Worm (Caenorhabditis elegans) whole organism, L1 larva: ENCODE measurements around the gene fipr-14.
A peak's percentile ranks its signal among the peaks of the same experiment; 100 is the strongest.

Source experiments
- C04F5.9 ChIP-seq: sonication (generic microtip); optimal IDR thresholded peaks from 2 replicates; lab custom pipeline; 2016; ENCODE audit warnings: missing genetic modification characterization, missing compliant biosample characterization
- C34B4.2 ChIP-seq: sonication (generic microtip); optimal IDR thresholded peaks from 2 replicates; lab custom pipeline; 2017; ENCODE audit warnings: mild to moderate bottlenecking, missing genetic modification characterization, missing compliant biosample characterization
- Y116A8C.19 ChIP-seq: sonication (generic microtip); optimal IDR thresholded peaks from 2 replicates; lab custom pipeline; 2016; ENCODE audit warnings: missing compliant biosample characterization, missing genetic modification characterization, borderline replicate concordance
- alr-1 ChIP-seq: fragments of 200-800 bp; sonication (Bioruptor generic); optimal IDR thresholded peaks from 2 replicates; lab custom pipeline; 2018; ENCODE audit warnings: borderline replicate concordance, mild to moderate bottlenecking, missing genetic modification characterization, missing compliant biosample characterization
- aly-2 ChIP-seq: fragments of 150-350 bp; optimal IDR thresholded peaks from 2 replicates; lab custom pipeline; 2014; ENCODE audit warnings: missing biosample characterization, missing genetic modification characterization
- ceh-8 ChIP-seq: fragments of 200-800 bp; sonication (Bioruptor generic); optimal IDR thresholded peaks from 2 replicates; lab custom pipeline; 2018; ENCODE audit warnings: mild to moderate bottlenecking, missing genetic modification characterization, moderate library complexity, missing compliant biosample characterization
- ceh-82 ChIP-seq, 3 experiments: fragments of 150-350 bp in 1 of 3; sonication (generic microtip) in 2 of 3; optimal IDR thresholded peaks; 2 replicates each; lab custom pipeline; 2014 to 2017; ENCODE audit warnings: missing biosample characterization in 3 of 3, missing genetic modification characterization in 3 of 3
- ces-1 ChIP-seq: fragments of 150-350 bp; optimal IDR thresholded peaks from 2 replicates; lab custom pipeline; 2014; ENCODE audit warnings: missing biosample characterization, missing genetic modification reagents, missing genetic modification characterization
- dpl-1 ChIP-seq, 3 experiments: fragments of 150-350 bp in 2 of 3; sonication (generic microtip) in 1 of 3; optimal IDR thresholded peaks; 2 replicates each; lab custom pipeline; 2014 to 2017; ENCODE audit warnings: missing biosample characterization in 3 of 3, missing genetic modification characterization in 3 of 3, missing genetic modification reagents in 3 of 3
- efl-1 ChIP-seq, 4 experiments: fragments of 150-350 bp; optimal IDR thresholded peaks in 3 of 4; peaks in 1 of 4; 1 replicate in 1 of 4; 2 replicates in 3 of 4; lab custom pipeline; 2014; ENCODE audit warnings: missing biosample characterization in 2 of 4, missing genetic modification characterization in 2 of 4, missing genetic modification reagents in 2 of 4
- fkh-4 ChIP-seq: sonication (generic microtip); optimal IDR thresholded peaks from 2 replicates; lab custom pipeline; 2016; ENCODE audit warnings: missing compliant biosample characterization, missing genetic modification characterization, borderline replicate concordance
- fos-1 ChIP-seq: fragments of 150-350 bp; optimal IDR thresholded peaks from 2 replicates; lab custom pipeline; 2014; ENCODE audit warnings: missing biosample characterization, missing genetic modification characterization
- jun-1 ChIP-seq: fragments of 150-350 bp; optimal IDR thresholded peaks from 2 replicates; lab custom pipeline; 2014; ENCODE audit warnings: missing biosample characterization, missing genetic modification reagents, missing genetic modification characterization
- lin-14 ChIP-seq: fragments of 200-800 bp; sonication (Bioruptor generic); optimal IDR thresholded peaks from 2 replicates; lab custom pipeline; 2018; ENCODE audit warnings: mild to moderate bottlenecking, missing genetic modification characterization, moderate library complexity, missing compliant biosample characterization
- lin-15B ChIP-seq: fragments of 150-350 bp; sonication (generic microtip); optimal IDR thresholded peaks from 3 replicates; lab custom pipeline; 2014; ENCODE audit warnings: missing biosample characterization, missing genetic modification characterization
- lin-35 ChIP-seq, 2 experiments: fragments of 150-350 bp; optimal IDR thresholded peaks; 2 replicates each; lab custom pipeline; 2014; ENCODE audit warnings: missing biosample characterization in 2 of 2, missing genetic modification characterization in 2 of 2, missing genetic modification reagents in 2 of 2
- lin-39 ChIP-seq: fragments of 150-350 bp; optimal IDR thresholded peaks from 2 replicates; lab custom pipeline; 2014; ENCODE audit warnings: missing biosample characterization, missing genetic modification reagents, missing genetic modification characterization
- mab-9 ChIP-seq: fragments of 200-800 bp; sonication (Bioruptor generic); IDR thresholded peaks from 2 replicates; pipeline ENCODE4 v1.3.6; 2022; ENCODE audit warnings: missing genetic modification reagents, missing genetic modification characterization, missing compliant biosample characterization
- mef-2 ChIP-seq: fragments of 150-350 bp; optimal IDR thresholded peaks from 2 replicates; lab custom pipeline; 2014; ENCODE audit warnings: missing biosample characterization, missing genetic modification characterization
- mep-1 ChIP-seq: fragments of 150-350 bp; optimal IDR thresholded peaks from 2 replicates; lab custom pipeline; 2014; ENCODE audit warnings: missing biosample characterization, missing genetic modification characterization
- nhr-11 ChIP-seq: fragments of 150-350 bp; optimal IDR thresholded peaks from 2 replicates; lab custom pipeline; 2014; ENCODE audit warnings: missing biosample characterization, missing genetic modification characterization
- nhr-28 ChIP-seq: fragments of 150-350 bp; optimal IDR thresholded peaks from 2 replicates; lab custom pipeline; 2014; ENCODE audit warnings: missing biosample characterization, missing genetic modification characterization
- nhr-47 ChIP-seq: sonication (generic microtip); optimal IDR thresholded peaks from 2 replicates; lab custom pipeline; 2016; ENCODE audit warnings: mild to moderate bottlenecking, missing genetic modification characterization, moderate library complexity, missing compliant biosample characterization
- rnt-1 ChIP-seq: sonication (generic microtip); optimal IDR thresholded peaks from 2 replicates; lab custom pipeline; 2016; ENCODE audit warnings: mild to moderate bottlenecking, missing genetic modification characterization, moderate library complexity, missing compliant biosample characterization
- snu-23 ChIP-seq: sonication (generic microtip); optimal IDR thresholded peaks from 2 replicates; lab custom pipeline; 2016; ENCODE audit warnings: missing genetic modification characterization, missing compliant biosample characterization
- sptf-1 ChIP-seq: fragments of 150-350 bp; optimal IDR thresholded peaks from 2 replicates; lab custom pipeline; 2014; ENCODE audit warnings: missing biosample characterization, missing genetic modification characterization
- tbx-2 ChIP-seq: sonication (generic microtip); optimal IDR thresholded peaks from 2 replicates; lab custom pipeline; 2016; ENCODE audit warnings: missing genetic modification characterization, missing compliant biosample characterization
- tlp-1 ChIP-seq: fragments of 150-350 bp; optimal IDR thresholded peaks from 2 replicates; lab custom pipeline; 2014; ENCODE audit warnings: missing biosample characterization, missing genetic modification characterization

Gene fipr-14

ce11 chrIV:10867370-10868146 lies 9.4 kb upstream of the fipr-14 start:
- no peak for TF ChIP-seq efl-1 (optimal IDR thresholded peaks at IDR 0.05; lab: Kevin White, UChicago)
- TF ChIP-seq efl-1 (GFP tag; optimal IDR thresholded peaks at IDR 0.05 in 1 of 2; lab: Kevin White, UChicago), result peak in 1 of 2 experiments; percentile 59
- no peak for TF ChIP-seq dpl-1 (GFP tag; optimal IDR thresholded peaks at IDR 0.05; lab: Kevin White, UChicago)

- TF ChIP-seq mep-1 (tag; lab: Kevin White, UChicago), result no peak
- TF ChIP-seq nhr-47 (tag; lab: Kevin White, UChicago), result peak; percentile 2
- peak; percentile 74 for TF ChIP-seq lin-14 (GFP tag; lab: Kevin White, UChicago)
- no peak for TF ChIP-seq C04F5.9 (tag; lab: Kevin White, UChicago)
- no peak for TF ChIP-seq lin-39 (tag; lab: Kevin White, UChicago)
- TF ChIP-seq mab-9 (GFP tag; lab: Robert Waterston, UW), result no peak
- TF ChIP-seq snu-23 (GFP tag; lab: Kevin White, UChicago), result no peak
- TF ChIP-seq sptf-1 (tag; lab: Kevin White, UChicago), result no peak
- no peak for TF ChIP-seq alr-1 (tag; lab: Kevin White, UChicago)
- peak; percentile 15 for TF ChIP-seq tbx-2 (tag; lab: Kevin White, UChicago)
- peak in 1 of 3 experiments; percentile 43 for TF ChIP-seq ceh-82 (tag; optimal IDR thresholded peaks at IDR 0.05; lab: Kevin White, UChicago)
- TF ChIP-seq jun-1 (tag; lab: Kevin White, UChicago), result no peak
- no peak for TF ChIP-seq aly-2 (tag; lab: Kevin White, UChicago)
- TF ChIP-seq rnt-1 (tag; lab: Kevin White, UChicago), result peak; percentile 4
- TF ChIP-seq, all 84 proteins: peak for 5
Observed at ce11 chrIV:10868629-10869251, 8.2 kb upstream of the fipr-14 start, which contains the start of gene F13E9.11. Gene F13E9.11 (minus strand): TSS chrIV:10869135.

ce11 chrIV:10869642-10870041 lies 7.3 kb upstream of the fipr-14 start:
- TF ChIP-seq lin-35 (GFP tag; optimal IDR thresholded peaks at IDR 0.05; lab: Kevin White, UChicago), result no peak
- TF ChIP-seq nhr-28 (tag; lab: Kevin White, UChicago), result no peak
- no peak for TF ChIP-seq mef-2 (tag; lab: Kevin White, UChicago)
- no peak for TF ChIP-seq Y116A8C.19 (tag; lab: Kevin White, UChicago)
- TF ChIP-seq fkh-4 (tag; lab: Kevin White, UChicago), result no peak
- no peak for TF ChIP-seq ceh-8 (GFP tag; lab: Kevin White, UChicago)
- no peak for TF ChIP-seq ces-1
- TF ChIP-seq snu-23 (GFP tag; lab: Kevin White, UChicago), result no peak
- TF ChIP-seq fos-1 (tag; lab: Kevin White, UChicago), result no peak
- TF ChIP-seq tlp-1 (tag; lab: Kevin White, UChicago), result no peak
- TF ChIP-seq ceh-82 (tag; optimal IDR thresholded peaks at IDR 0.05; lab: Kevin White, UChicago), result no peak

DNA sequence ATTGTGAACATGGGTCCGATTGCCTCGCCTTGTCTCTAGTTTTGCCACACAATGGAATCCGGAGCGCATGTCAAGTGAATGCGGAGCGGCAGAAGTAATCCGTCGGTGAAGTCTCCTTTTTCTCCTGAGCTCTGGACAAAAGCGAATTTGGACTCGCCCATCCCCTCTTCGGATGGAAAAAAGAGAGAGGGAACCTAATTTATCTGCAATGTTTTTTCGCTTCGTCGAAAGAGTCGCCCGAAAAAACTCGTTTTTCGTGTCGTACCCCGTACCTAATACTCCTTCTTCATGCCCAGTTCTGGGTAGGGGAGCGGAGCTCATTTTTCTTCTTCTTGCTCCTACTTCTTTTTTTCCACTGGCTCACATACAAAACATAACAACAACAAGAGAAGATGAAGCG lies 6.8 kb upstream of the fipr-14 start:
- TF ChIP-seq C34B4.2, result no peak
- peak; percentile 54 for TF ChIP-seq lin-14 (GFP tag; lab: Kevin White, UChicago)
- no peak for TF ChIP-seq lin-15B (tag; lab: Kevin White, UChicago)
- TF ChIP-seq efl-1 (optimal IDR thresholded peaks at IDR 0.05; lab: Kevin White, UChicago), result no peak
- peak in 1 of 2 experiments; percentile 44 for TF ChIP-seq efl-1 (GFP tag; optimal IDR thresholded peaks at IDR 0.05 in 1 of 2; lab: Kevin White, UChicago)

DNA sequence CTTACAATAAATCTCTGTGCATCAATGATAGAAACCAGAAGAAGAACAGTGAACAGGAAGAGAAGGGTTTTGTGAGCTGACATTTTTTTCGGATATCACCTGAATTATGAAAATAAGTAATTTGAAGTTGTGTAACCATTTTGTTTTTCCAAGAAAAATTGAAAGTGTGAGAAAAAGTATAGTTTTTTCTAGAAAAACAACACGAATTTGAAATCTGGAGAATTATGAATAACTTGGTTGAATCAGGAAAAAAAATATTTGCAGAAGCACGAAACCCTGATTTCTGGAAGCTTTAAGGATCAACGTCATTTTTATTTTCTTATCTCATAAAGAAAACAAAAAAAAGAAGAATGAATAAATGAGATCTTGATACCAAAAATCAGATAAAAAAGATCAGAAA lies 2.4 kb upstream of the fipr-14 start, which contains the start of gene F13E9.12:
F13E9.12 (minus strand) TSS at position 101 of the 400 bp plus-strand sequence.
- TF ChIP-seq nhr-11 (tag; lab: Kevin White, UChicago), result no peak
